Fruit fly (Drosophila melanogaster): ENCODE results near the gene CG7071.

Gene CG7071

DNA sequence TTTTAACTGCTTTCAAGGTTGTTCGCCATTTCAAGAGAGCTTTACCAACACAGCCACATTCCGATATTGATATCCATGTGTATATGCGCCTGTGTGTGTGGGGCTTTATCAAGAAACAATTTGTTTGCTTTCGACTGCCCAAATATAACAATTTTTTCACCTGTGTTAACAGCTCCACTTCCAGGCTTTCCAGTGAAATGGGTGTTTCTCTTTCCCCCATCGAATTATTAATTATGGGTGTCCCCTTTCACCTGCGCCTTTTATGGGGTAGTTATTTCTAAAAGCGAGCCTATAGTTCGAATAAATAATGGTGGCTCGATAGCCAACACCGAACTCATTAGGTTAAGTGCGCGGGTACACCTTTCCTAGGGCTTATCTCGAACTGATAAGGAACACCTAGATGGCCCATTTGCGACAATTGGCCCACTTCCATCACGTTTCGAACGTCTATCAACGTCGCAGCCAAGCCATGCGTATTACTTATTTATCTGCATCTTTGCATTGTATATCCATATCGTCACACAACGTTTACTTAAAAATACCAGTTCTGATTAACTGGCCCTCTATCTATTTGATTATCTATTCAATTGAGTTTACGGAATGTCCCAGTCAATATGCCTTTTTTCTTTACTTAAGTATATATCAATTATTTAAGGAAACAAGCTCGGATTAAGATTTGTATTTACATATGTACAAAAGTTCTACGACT is 49.6 kb downstream of the CG7071 start:
- TF ChIP-seq insv (optimal IDR thresholded peaks at IDR 0.05) (no peak), psq (optimal IDR thresholded peaks at IDR 0.05) (no peak), Sin3A (optimal IDR thresholded peaks at IDR 0.05) (no peak), h (optimal IDR thresholded peaks at IDR 0.05) (no peak), ttk (optimal IDR thresholded peaks at IDR 0.05) (no peak), Myc (optimal IDR thresholded peaks at IDR 0.05) (no peak)
